Worm (Caenorhabditis elegans) whole organism, L2 larva: ENCODE data around the gene nhr-242.

Source experiments
- C34F6.9 ChIP-seq: fragments of 150-350 bp; optimal IDR thresholded peaks from 2 replicates; lab custom pipeline; 2014; ENCODE audit warnings: missing biosample characterization, missing genetic modification characterization
- F13H6.1 ChIP-seq: sonication (generic microtip); optimal IDR thresholded peaks from 2 replicates; lab custom pipeline; 2016; ENCODE audit warnings: missing genetic modification characterization, missing compliant biosample characterization
- R02D3.7 ChIP-seq: fragments of 150-350 bp; optimal IDR thresholded peaks from 2 replicates; lab custom pipeline; 2014; ENCODE audit warnings: missing biosample characterization, missing genetic modification characterization
- Y55F3AM.14 ChIP-seq: fragments of 200-800 bp; sonication (Bioruptor generic); optimal IDR thresholded peaks from 2 replicates; lab custom pipeline; 2018; ENCODE audit warnings: mild to moderate bottlenecking, missing genetic modification characterization, missing compliant biosample characterization
- ZK546.5 ChIP-seq: sonication (generic microtip); optimal IDR thresholded peaks from 2 replicates; lab custom pipeline; 2017; ENCODE audit warnings: missing biosample characterization, missing genetic modification characterization
- alr-1 ChIP-seq: fragments of 150-350 bp; optimal IDR thresholded peaks from 2 replicates; lab custom pipeline; 2014; ENCODE audit warnings: missing biosample characterization, missing genetic modification characterization
- aly-2 ChIP-seq: fragments of 150-350 bp; optimal IDR thresholded peaks from 2 replicates; lab custom pipeline; 2014; ENCODE audit warnings: missing biosample characterization, missing genetic modification characterization
- ceh-16 ChIP-seq: fragments of 150-350 bp; optimal IDR thresholded peaks from 2 replicates; lab custom pipeline; 2014; ENCODE audit warnings: missing biosample characterization, missing genetic modification characterization
- ceh-82 ChIP-seq: fragments of 150-350 bp; optimal IDR thresholded peaks from 2 replicates; lab custom pipeline; 2014; ENCODE audit warnings: missing biosample characterization, missing genetic modification characterization
- crh-2 ChIP-seq: sonication (generic microtip); optimal IDR thresholded peaks from 2 replicates; lab custom pipeline; 2017; ENCODE audit warnings: missing biosample characterization, missing genetic modification characterization
- egl-27 ChIP-seq: sonication (generic microtip); optimal IDR thresholded peaks from 3 replicates; lab custom pipeline; 2017; ENCODE audit warnings: missing biosample characterization, missing genetic modification reagents, missing genetic modification characterization
- elt-3 ChIP-seq: sonication (generic microtip); optimal IDR thresholded peaks from 2 replicates; lab custom pipeline; 2017; ENCODE audit warnings: missing biosample characterization, missing genetic modification characterization
- fos-1 ChIP-seq: fragments of 150-350 bp; optimal IDR thresholded peaks from 2 replicates; lab custom pipeline; 2014; ENCODE audit warnings: missing biosample characterization, missing genetic modification characterization
- gmeb-1 ChIP-seq: fragments of 150-350 bp; optimal IDR thresholded peaks from 2 replicates; lab custom pipeline; 2014; ENCODE audit warnings: missing biosample characterization, missing genetic modification characterization
- lin-39 ChIP-seq: fragments of 150-350 bp; optimal IDR thresholded peaks from 2 replicates; lab custom pipeline; 2014; ENCODE audit warnings: missing biosample characterization, missing genetic modification reagents, missing genetic modification characterization
- lsy-2 ChIP-seq, 2 experiments: fragments of 150-350 bp in 1 of 2; sonication (generic microtip) in 1 of 2; optimal IDR thresholded peaks; 2 replicates each; lab custom pipeline; 2014 to 2017; ENCODE audit warnings: missing biosample characterization in 2 of 2, missing genetic modification characterization in 2 of 2
- mbf-1 ChIP-seq: sonication (generic microtip); optimal IDR thresholded peaks from 2 replicates; lab custom pipeline; 2017; ENCODE audit warnings: missing biosample characterization, missing genetic modification characterization
- mdl-1 ChIP-seq, 2 experiments: fragments of 150-350 bp in 1 of 2; sonication (generic microtip) in 1 of 2; optimal IDR thresholded peaks; 2 replicates each; lab custom pipeline; 2017; ENCODE audit warnings: missing biosample characterization in 2 of 2, missing genetic modification characterization in 2 of 2
- nhr-10 ChIP-seq: sonication (generic microtip); optimal IDR thresholded peaks from 2 replicates; lab custom pipeline; 2017; ENCODE audit warnings: missing biosample characterization, missing genetic modification characterization
- nhr-11 ChIP-seq: fragments of 150-350 bp; optimal IDR thresholded peaks from 2 replicates; lab custom pipeline; 2014; ENCODE audit warnings: missing biosample characterization, missing genetic modification characterization
- nhr-129 ChIP-seq: fragments of 150-350 bp; optimal IDR thresholded peaks from 2 replicates; lab custom pipeline; 2014; ENCODE audit warnings: missing biosample characterization, missing genetic modification characterization
- nhr-21 ChIP-seq: fragments of 150-350 bp; optimal IDR thresholded peaks from 2 replicates; lab custom pipeline; 2014; ENCODE audit warnings: missing biosample characterization, missing genetic modification characterization
- nhr-23 ChIP-seq: fragments of 150-350 bp; optimal IDR thresholded peaks from 2 replicates; lab custom pipeline; 2014; ENCODE audit warnings: missing biosample characterization, missing genetic modification reagents, missing genetic modification characterization
- nhr-237 ChIP-seq: fragments of 150-350 bp; optimal IDR thresholded peaks from 2 replicates; lab custom pipeline; 2014; ENCODE audit warnings: missing biosample characterization, missing genetic modification characterization
- nhr-25 ChIP-seq: fragments of 150-350 bp; sonication (generic microtip); optimal IDR thresholded peaks from 3 replicates; lab custom pipeline; 2014; ENCODE audit warnings: missing biosample characterization, missing genetic modification characterization
- nhr-6 ChIP-seq: fragments of 150-350 bp; optimal IDR thresholded peaks from 2 replicates; lab custom pipeline; 2014; ENCODE audit warnings: missing biosample characterization, missing genetic modification characterization
- peb-1 ChIP-seq: fragments of 150-350 bp; optimal IDR thresholded peaks from 2 replicates; lab custom pipeline; 2014; ENCODE audit warnings: missing biosample characterization, missing genetic modification characterization
- sem-4 ChIP-seq: fragments of 150-350 bp; optimal IDR thresholded peaks from 2 replicates; lab custom pipeline; 2014; ENCODE audit warnings: missing biosample characterization, missing genetic modification reagents, missing genetic modification characterization
- skn-1 ChIP-seq: sonication (generic microtip); optimal IDR thresholded peaks from 2 replicates; lab custom pipeline; 2017; ENCODE audit warnings: missing biosample characterization, missing genetic modification characterization
- unc-39 ChIP-seq: fragments of 150-350 bp; optimal IDR thresholded peaks from 2 replicates; lab custom pipeline; 2014; ENCODE audit warnings: missing biosample characterization, missing genetic modification characterization
- unc-62 ChIP-seq: fragments of 150-350 bp; optimal IDR thresholded peaks from 2 replicates; lab custom pipeline; 2014; ENCODE audit warnings: missing biosample characterization, missing genetic modification reagents, missing genetic modification characterization
- zag-1 ChIP-seq: fragments of 150-350 bp; optimal IDR thresholded peaks from 2 replicates; lab custom pipeline; 2014; ENCODE audit warnings: missing biosample characterization, missing genetic modification characterization
- ztf-1 ChIP-seq: fragments of 200-800 bp; sonication (Bioruptor generic); conservative IDR thresholded peaks from 2 replicates; pipeline ENCODE4 v1.3.6; 2022; ENCODE audit warnings: missing genetic modification characterization, missing compliant biosample characterization
- ztf-11 ChIP-seq: sonication (generic microtip); optimal IDR thresholded peaks from 2 replicates; lab custom pipeline; 2017; ENCODE audit warnings: missing biosample characterization, missing genetic modification characterization
- ztf-4 ChIP-seq: fragments of 150-350 bp; optimal IDR thresholded peaks from 2 replicates; lab custom pipeline; 2014; ENCODE audit warnings: missing biosample characterization, missing genetic modification characterization

Gene nhr-242

DNA sequence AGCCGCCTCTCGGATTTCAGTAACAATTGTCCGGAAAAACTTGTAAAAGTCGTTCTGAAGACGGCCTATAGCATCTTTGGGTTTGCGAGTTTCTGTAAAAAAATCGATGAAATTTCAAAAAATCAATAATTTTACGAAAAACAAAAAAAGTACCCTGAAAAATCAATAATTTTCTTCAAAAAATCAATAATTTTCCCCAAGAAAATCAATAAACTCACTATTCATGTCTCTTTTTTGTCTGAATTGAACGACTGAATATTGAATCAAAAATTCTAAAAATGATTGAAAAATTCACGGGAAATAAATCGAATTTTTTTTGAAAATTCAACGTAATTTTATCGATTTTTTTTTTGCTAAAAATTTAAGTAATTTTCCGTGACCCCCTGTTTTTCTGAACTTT lies 30.0 kb downstream of the nhr-242 start, which contains the start of gene Y69A2AR.23:
Gene Y69A2AR.23 (minus strand): TSS at position 267 of the 400 bp plus-strand sequence.
- TF ChIP-seq ztf-4 (tag; lab: Kevin White, UChicago) (no peak), elt-3 (no peak), nhr-129 (no peak), nhr-6 (tag; lab: Kevin White, UChicago) (no peak), ceh-82 (no peak)
- TF ChIP-seq, all 48 proteins: peak for 0

DNA sequence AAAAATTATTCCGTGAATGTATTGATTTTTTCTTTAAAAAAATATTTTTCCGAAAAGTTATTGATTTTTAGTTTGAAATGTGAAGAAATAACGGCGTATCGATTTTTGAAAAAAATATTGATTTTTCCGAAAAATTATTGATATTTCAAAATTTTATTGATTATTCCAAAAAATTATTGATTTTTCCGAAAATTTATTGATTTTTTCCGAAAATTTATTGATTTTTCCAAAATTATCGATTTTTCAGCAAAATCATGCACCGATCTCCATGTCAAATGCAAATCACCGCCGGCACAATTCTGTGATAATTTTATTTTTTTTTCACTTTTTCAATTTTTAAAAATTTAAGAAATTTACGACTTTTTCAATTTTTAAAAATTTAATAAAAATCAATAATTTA lies 31.8 kb downstream of the nhr-242 start:
- no peak for TF ChIP-seq ZK546.5 (tag; lab: Kevin White, UChicago)
- TF ChIP-seq nhr-11 (tag; lab: Kevin White, UChicago) = no peak
- no peak for TF ChIP-seq crh-2
- no peak for TF ChIP-seq ceh-82
- TF ChIP-seq aly-2 = no peak
- TF ChIP-seq unc-62 (GFP tag; lab: Kevin White, UChicago) = no peak
- TF ChIP-seq fos-1 (tag; lab: Kevin White, UChicago) = no peak
- no peak for TF ChIP-seq Y55F3AM.14 (GFP tag; lab: Kevin White, UChicago)
- TF ChIP-seq ztf-11 (tag; lab: Kevin White, UChicago) = no peak
- TF ChIP-seq zag-1 (tag; lab: Kevin White, UChicago) = no peak
- TF ChIP-seq F13H6.1 = no peak
- no peak for TF ChIP-seq alr-1 (tag; lab: Kevin White, UChicago)
- TF ChIP-seq nhr-23 (tag; lab: Kevin White, UChicago) = no peak
- TF ChIP-seq peb-1 = no peak
- TF ChIP-seq lsy-2 (tag; optimal IDR thresholded peaks at IDR 0.05; lab: Kevin White, UChicago) = no peak
- TF ChIP-seq nhr-21 (tag; lab: Kevin White, UChicago) = no peak
- TF ChIP-seq nhr-237 (tag; lab: Kevin White, UChicago) = no peak
- no peak for TF ChIP-seq C34F6.9 (tag; lab: Kevin White, UChicago)
- no peak for TF ChIP-seq elt-3
- TF ChIP-seq, all 48 proteins: peak for 0

DNA sequence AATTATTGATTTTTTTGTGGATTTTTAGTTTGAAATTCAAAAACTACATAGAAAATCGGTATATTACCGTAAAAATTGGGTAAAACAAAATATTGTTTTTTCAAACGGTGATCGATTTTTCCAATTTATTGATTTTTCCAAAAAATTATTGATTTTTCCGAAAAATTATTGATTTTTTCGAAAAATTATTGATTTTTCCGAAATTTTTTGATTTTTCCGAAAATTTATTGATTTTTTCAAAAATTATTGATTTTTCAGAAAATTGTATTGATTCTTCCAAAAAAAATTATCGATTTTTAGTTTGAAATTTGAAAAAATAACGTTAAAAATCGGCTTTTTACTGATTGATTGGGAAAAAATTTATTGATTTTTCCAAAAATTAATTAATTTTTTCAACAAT lies 32.6 kb downstream of the nhr-242 start:
- TF ChIP-seq ceh-82 (no peak), alr-1 (tag; lab: Kevin White, UChicago) (no peak), sem-4 (tag; lab: Kevin White, UChicago) (no peak), R02D3.7 (tag; lab: Kevin White, UChicago) (no peak), gmeb-1 (tag; lab: Kevin White, UChicago) (no peak), ztf-1 (GFP tag; lab: Robert Waterston, UW) (no peak), lin-39 (tag; lab: Kevin White, UChicago) (no peak), Y55F3AM.14 (GFP tag; lab: Kevin White, UChicago) (no peak), fos-1 (tag; lab: Kevin White, UChicago) (no peak), mdl-1 (tag; optimal IDR thresholded peaks at IDR 0.05; lab: Kevin White, UChicago) (no peak), mbf-1 (tag; lab: Kevin White, UChicago) (no peak)

DNA sequence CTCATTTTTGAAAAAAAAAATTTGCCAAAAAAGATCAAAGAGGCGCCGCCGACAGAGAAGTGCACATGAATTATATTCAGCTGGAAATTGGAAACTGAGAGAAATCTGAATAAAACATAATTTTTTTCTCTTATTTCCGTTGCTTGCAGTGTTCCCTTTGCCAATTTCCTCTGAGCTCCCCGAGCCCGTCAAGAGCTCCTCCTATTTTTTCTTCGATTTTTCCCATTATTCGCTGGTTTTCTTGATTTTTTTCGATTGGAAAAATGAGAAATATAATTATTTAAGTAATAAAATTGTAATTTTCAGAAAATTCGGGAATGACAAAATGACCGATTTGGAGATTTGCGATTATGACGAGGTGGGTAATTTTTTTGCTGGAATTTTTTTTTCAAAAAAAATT lies 39.4 kb downstream of the nhr-242 start, which contains the start of gene sprr-3:
Gene sprr-3 (plus strand): TSS at position 301 of the 400 bp plus-strand sequence.
- TF ChIP-seq nhr-10 (tag; lab: Kevin White, UChicago) (no peak), elt-3 (no peak), ZK546.5 (tag; lab: Kevin White, UChicago) (no peak), sem-4 (tag; lab: Kevin White, UChicago) (no peak), ceh-16 (tag; lab: Kevin White, UChicago) (no peak), nhr-23 (tag; lab: Kevin White, UChicago) (no peak), crh-2 (no peak), C34F6.9 (tag; lab: Kevin White, UChicago) (no peak), unc-39 (no peak), nhr-25 (tag; lab: Kevin White, UChicago) (no peak), nhr-21 (tag; lab: Kevin White, UChicago) (no peak)

DNA sequence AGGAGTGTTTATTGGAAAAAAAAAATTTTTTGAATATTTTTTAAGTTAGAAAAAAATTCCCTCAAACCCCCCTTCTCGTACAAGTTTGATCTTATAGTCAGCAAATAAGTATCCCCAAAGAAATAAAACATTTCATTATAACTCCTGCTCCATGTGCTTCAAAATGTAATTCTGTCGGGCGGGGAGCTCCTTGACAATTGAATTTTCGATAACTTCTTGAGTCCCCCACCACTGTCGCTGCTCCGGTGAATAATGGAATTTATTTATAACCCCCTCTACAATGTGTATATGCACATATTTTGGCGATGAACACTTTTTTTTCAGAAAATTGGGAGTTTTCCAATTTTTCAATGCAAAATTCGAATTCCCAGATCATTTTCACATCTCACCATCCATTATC lies 43.6 kb downstream of the nhr-242 start:
- TF ChIP-seq unc-62 (GFP tag; lab: Kevin White, UChicago) (no peak), skn-1 (no peak), egl-27 (tag; lab: Kevin White, UChicago) (no peak)
- TF ChIP-seq, all 48 proteins: peak for 0
